Fruit fly (Drosophila melanogaster): ENCODE data around the gene Ssb-c31a.
A peak's percentile ranks its signal among the peaks of the same experiment; 100 is the strongest.

The Ssb-c31a gene

dm6 chr2L:8239712-8240245 lies 28.6 kb downstream of the Ssb-c31a start, which contains the start of gene Pvr (continued):
- peak; percentile 97 for TF ChIP-seq Bgb (GFP tag; IDR thresholded peaks at IDR 0.05; ENCODE audit: partially characterized antibody)
- no peak for TF ChIP-seq CG17568 (GFP tag; optimal IDR thresholded peaks at IDR 0.05)
- no peak for TF ChIP-seq CG10959 (GFP tag; IDR thresholded peaks at IDR 0.05)
- peak; percentile 32 for TF ChIP-seq lbe (GFP tag; optimal IDR thresholded peaks at IDR 0.05)
- TF ChIP-seq CG3847 (GFP tag; IDR thresholded peaks at IDR 0.05), result peak; percentile 53
- peak; percentile 11 for TF ChIP-seq grn (GFP tag; optimal IDR thresholded peaks at IDR 0.05)
- TF ChIP-seq schlank (tag; optimal IDR thresholded peaks at IDR 0.05), result no peak
- TF ChIP-seq row (GFP tag; IDR thresholded peaks at IDR 0.05), result peak; percentile 35; the same call in 1 of the 3 replicates
- no peak for TF ChIP-seq pfk (GFP tag; optimal IDR thresholded peaks at IDR 0.05)
- no peak for TF ChIP-seq Meics (GFP tag; optimal IDR thresholded peaks at IDR 0.05)
- TF ChIP-seq CG17829 (tag; optimal IDR thresholded peaks at IDR 0.05), result peak; percentile 28
- TF ChIP-seq dati (GFP tag; IDR thresholded peaks at IDR 0.05), result no peak
- no peak for TF ChIP-seq scrt (GFP tag; optimal IDR thresholded peaks at IDR 0.05)
- no peak for TF ChIP-seq CG9817 (tag; optimal IDR thresholded peaks at IDR 0.05)
- TF ChIP-seq tx (GFP tag; optimal IDR thresholded peaks at IDR 0.05), result no peak
- peak; percentile 94 for TF ChIP-seq CG7963 (GFP tag; IDR thresholded peaks at IDR 0.05; ENCODE audit: partially characterized antibody)
- peak; percentile 80 for TF ChIP-seq CG15601 (tag; optimal IDR thresholded peaks at IDR 0.05)
- TF ChIP-seq dpn (GFP tag; optimal IDR thresholded peaks at IDR 0.05), result peak in 1 of 2 experiments; percentile 21
- TF ChIP-seq Jarid2 (GFP tag; optimal IDR thresholded peaks at IDR 0.05), result peak; percentile 88
- peak; percentile 24 for TF ChIP-seq lilli (GFP tag; optimal IDR thresholded peaks at IDR 0.05)
- TF ChIP-seq CG16813 (GFP tag; IDR thresholded peaks at IDR 0.05; ENCODE audit: partially characterized antibody), result peak; percentile 90
- no peak for TF ChIP-seq psq (GFP tag; optimal IDR thresholded peaks at IDR 0.05)
- peak; percentile 66 for TF ChIP-seq Dp (GFP tag; optimal IDR thresholded peaks at IDR 0.05)
- peak; percentile 31; the same call in 1 of the 2 replicates for TF ChIP-seq vvl (GFP tag; IDR thresholded peaks at IDR 0.05)
- TF ChIP-seq Drgx (GFP tag; IDR thresholded peaks at IDR 0.05), result no peak
- 0 out of 2 replicates have a peak, but pooled peaks have one; percentile 14 for TF ChIP-seq sob (GFP tag; IDR thresholded peaks at IDR 0.05)
- peak; percentile 17; the same call in 1 of the 3 replicates for TF ChIP-seq ci (GFP tag; IDR thresholded peaks at IDR 0.05)
- no peak for TF ChIP-seq danr (GFP tag; IDR thresholded peaks at IDR 0.05)
- TF ChIP-seq mirr (GFP tag; optimal IDR thresholded peaks at IDR 0.05), result no peak
- TF ChIP-seq Hmr (GFP tag; optimal IDR thresholded peaks at IDR 0.05), result peak; percentile 64
- TF ChIP-seq CG13775 (GFP tag; optimal IDR thresholded peaks at IDR 0.05), result peak; percentile 17
- peak; percentile 94 for TF ChIP-seq knrl (GFP tag; IDR thresholded peaks at IDR 0.05; ENCODE audit: partially characterized antibody)
- TF ChIP-seq CG12659 (GFP tag; optimal IDR thresholded peaks at IDR 0.05), result peak; percentile 55
- TF ChIP-seq eyg (GFP tag; optimal IDR thresholded peaks at IDR 0.05), result no peak
- TF ChIP-seq CG3407 (GFP tag; optimal IDR thresholded peaks at IDR 0.05), result no peak
- no peak for TF ChIP-seq peb (GFP tag; IDR thresholded peaks at IDR 0.05)
- TF ChIP-seq Camta (GFP tag; optimal IDR thresholded peaks at IDR 0.05), result no peak
- peak; percentile 93 for TF ChIP-seq Scr (GFP tag; IDR thresholded peaks at IDR 0.05; ENCODE audit: partially characterized antibody)
- peak; percentile 97 for TF ChIP-seq Doc3 (GFP tag; IDR thresholded peaks at IDR 0.05; ENCODE audit: partially characterized antibody)
- TF ChIP-seq slp2 (GFP tag; optimal IDR thresholded peaks at IDR 0.05), result no peak
- TF ChIP-seq Doc2 (GFP tag; IDR thresholded peaks at IDR 0.05), result no peak
- TF ChIP-seq CTCF (GFP tag; optimal IDR thresholded peaks at IDR 0.05), result peak; percentile 60
- no peak for TF ChIP-seq Asciz (GFP tag; optimal IDR thresholded peaks at IDR 0.05)
- TF ChIP-seq CG8765 (GFP tag; IDR thresholded peaks at IDR 0.05), result no peak
- peak; percentile 29 for TF ChIP-seq CoRest (tag; optimal IDR thresholded peaks at IDR 0.05)
- TF ChIP-seq cato (GFP tag; optimal IDR thresholded peaks at IDR 0.05; ENCODE audit: borderline replicate concordance), result no peak
- peak; percentile 85 for TF ChIP-seq CG34224 (GFP tag; IDR thresholded peaks at IDR 0.05; ENCODE audit: partially characterized antibody)
- peak; percentile 82 for TF ChIP-seq mld (GFP tag; IDR thresholded peaks at IDR 0.05; ENCODE audit: partially characterized antibody)
- peak; percentile 86 for TF ChIP-seq Med (GFP tag)
- peak; percentile 1 for TF ChIP-seq bcd (GFP tag; optimal IDR thresholded peaks at IDR 0.05)

All from whole organism, embryonic.